Fruit fly (Drosophila melanogaster) whole organism: ENCODE results near the gene Or67a.

Source experiments
- CG8478 ChIP-seq: fragments of >200 bp; optimal IDR thresholded peaks from 2 replicates; lab custom pipeline; 2018; ENCODE audit warnings: inconsistent platforms
- EcR ChIP-seq, 2 experiments: fragments of >200 bp; optimal IDR thresholded peaks; 2 replicates each; lab custom pipeline; 2017; ENCODE audit warnings: missing biosample characterization in 2 of 2, missing genetic modification characterization in 2 of 2, missing genetic modification reagents in 2 of 2
- pan ChIP-seq: fragments of >200 bp; optimal IDR thresholded peaks from 2 replicates; lab custom pipeline; 2017
- psq ChIP-seq: fragments of >200 bp; optimal IDR thresholded peaks from 2 replicates; lab custom pipeline; 2017
- usp ChIP-seq: fragments of >200 bp; optimal IDR thresholded peaks from 2 replicates; lab custom pipeline; 2017; ENCODE audit warnings: missing biosample characterization, missing genetic modification characterization, mixed read lengths

DNA sequence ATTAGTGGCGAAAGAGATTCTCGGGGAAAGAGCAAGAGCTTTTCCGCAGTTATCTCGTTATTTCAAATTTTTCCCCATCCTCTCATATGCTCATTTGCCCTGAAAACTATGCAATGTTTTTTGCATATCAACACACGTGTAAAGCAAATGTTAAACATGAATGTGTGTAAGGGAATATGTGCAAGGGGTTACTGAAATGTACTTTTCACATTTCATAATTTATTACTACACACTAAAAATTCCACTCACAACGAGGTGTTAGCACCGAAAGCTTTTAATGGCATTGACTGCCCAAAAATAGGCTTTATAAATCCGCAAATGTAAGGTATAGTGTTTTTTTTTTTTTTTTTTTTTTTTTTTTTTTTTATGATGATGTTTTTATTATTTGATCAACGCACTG is 42.8 kb downstream of the Or67a start:
- TF ChIP-seq EcR (GFP tag; optimal IDR thresholded peaks at IDR 0.05; lab: Kevin White, UChicago) (no peak), CG8478 (lab: Kevin White, UChicago) (no peak), usp (GFP tag; lab: Kevin White, UChicago) (no peak), psq (lab: Kevin White, UChicago) (no peak), pan (lab: Kevin White, UChicago) (no peak)
